Worm (Caenorhabditis elegans): Measurements from ENCODE around the gene fbxb-90.

DNA sequence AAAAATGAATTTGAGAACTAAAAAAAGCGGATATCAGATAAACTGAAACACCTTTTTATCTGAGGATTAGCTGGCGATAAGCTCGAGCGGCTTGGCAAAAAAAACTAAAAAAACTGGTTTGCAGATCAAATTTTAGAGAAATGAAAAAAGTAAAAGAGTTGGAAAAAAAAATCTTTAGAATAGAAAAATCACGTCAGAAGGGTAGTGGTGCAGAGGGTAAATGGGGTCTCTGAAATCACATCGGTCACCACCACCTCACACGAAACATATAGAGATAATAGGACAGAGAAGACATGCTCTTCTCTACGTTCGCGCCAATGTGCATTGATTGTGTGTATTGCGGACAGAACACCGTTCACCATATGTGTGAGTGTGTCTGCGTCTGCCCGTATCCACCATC lies 32.6 kb upstream of the fbxb-90 start:
- no peak for TF ChIP-seq vab-15 (tag; optimal IDR thresholded peaks at IDR 0.05)
- TF ChIP-seq ceh-82 (tag; optimal IDR thresholded peaks at IDR 0.05): no peak
- no peak for TF ChIP-seq unc-98 (GFP tag; IDR thresholded peaks at IDR 0.05)
- no peak for TF ChIP-seq fkh-10 (GFP tag; optimal IDR thresholded peaks at IDR 0.05)
- no peak for TF ChIP-seq mep-1 (tag; optimal IDR thresholded peaks at IDR 0.05)
- no peak for TF ChIP-seq elt-3 (tag; optimal IDR thresholded peaks at IDR 0.05)
- no peak for TF ChIP-seq nhr-77 (tag; optimal IDR thresholded peaks at IDR 0.05)
- no peak for TF ChIP-seq pax-3 (tag; optimal IDR thresholded peaks at IDR 0.05)
- no peak for TF ChIP-seq nhr-85 (tag)
- no peak for TF ChIP-seq jun-1 (tag; optimal IDR thresholded peaks at IDR 0.05)
- no peak for TF ChIP-seq unc-62 (GFP tag; optimal IDR thresholded peaks at IDR 0.05)
- no peak for TF ChIP-seq nhr-76 (tag; optimal IDR thresholded peaks at IDR 0.05)
- no peak for TF ChIP-seq rnt-1 (tag; optimal IDR thresholded peaks at IDR 0.05)

Measured in whole organism, L1 larva.